Fruit fly (Drosophila melanogaster) whole organism, prepupa: ENCODE measurements around the gene Shab.

ENCODE experiments used
- Blimp-1 ChIP-seq: fragments of 200-800 bp; sonication (Bioruptor generic); optimal IDR thresholded peaks from 3 replicates; lab custom pipeline; 2017; ENCODE audit warnings: missing biosample characterization, missing genetic modification characterization, mild to moderate bottlenecking, moderate library complexity, missing genetic modification reagents
- CG10631 ChIP-seq: fragments of 200-800 bp; sonication (Bioruptor generic); optimal IDR thresholded peaks from 2 replicates; lab custom pipeline; 2016; ENCODE audit warnings: missing biosample characterization, missing genetic modification characterization
- CG11294 ChIP-seq: fragments of 200-800 bp; sonication (Bioruptor generic); IDR thresholded peaks from 2 replicates; pipeline ENCODE4 v1.3.6; 2022; ENCODE audit warnings: missing biosample characterization, missing genetic modification characterization
- CG11762 ChIP-seq: fragments of 200-800 bp; sonication (Bioruptor generic); optimal IDR thresholded peaks from 3 replicates; lab custom pipeline; 2016; ENCODE audit warnings: missing biosample characterization, missing genetic modification characterization; ENCODE audit not compliant: insufficient read depth
- CG15336 ChIP-seq: fragments of 200-800 bp; sonication (Bioruptor generic); IDR thresholded peaks from 2 replicates; pipeline ENCODE4 v1.3.6; 2022; ENCODE audit warnings: missing biosample characterization, missing genetic modification characterization
- CG1621 ChIP-seq: fragments of 200-800 bp; sonication (Bioruptor generic); optimal IDR thresholded peaks from 3 replicates; lab custom pipeline; 2018; ENCODE audit warnings: missing biosample characterization, mild to moderate bottlenecking, missing genetic modification characterization
- CG16779 ChIP-seq: fragments of 200-800 bp; sonication (Bioruptor generic); optimal IDR thresholded peaks from 3 replicates; lab custom pipeline; 2017; ENCODE audit warnings: missing biosample characterization, mild to moderate bottlenecking, missing genetic modification characterization
- CG3032 ChIP-seq: fragments of 200-800 bp; optimal IDR thresholded peaks from 2 replicates; lab custom pipeline; 2019; ENCODE audit warnings: missing biosample characterization, mild to moderate bottlenecking, missing genetic modification characterization, moderate library complexity
- CG31627 ChIP-seq: fragments of 200-800 bp; sonication (Bioruptor generic); optimal IDR thresholded peaks from 3 replicates; lab custom pipeline; 2016; ENCODE audit warnings: missing biosample characterization, missing genetic modification characterization
- CG32006 ChIP-seq: fragments of 200-800 bp; sonication (Bioruptor generic); optimal IDR thresholded peaks from 3 replicates; lab custom pipeline; 2017; ENCODE audit warnings: missing biosample characterization, mild to moderate bottlenecking, missing genetic modification characterization
- CG34406 ChIP-seq: fragments of 200-800 bp; sonication (Bioruptor generic); optimal IDR thresholded peaks from 3 replicates; lab custom pipeline; 2016; ENCODE audit warnings: missing biosample characterization, missing genetic modification characterization
- CG4318 ChIP-seq: fragments of 200-800 bp; sonication (Bioruptor generic); optimal IDR thresholded peaks from 3 replicates; lab custom pipeline; 2017; ENCODE audit warnings: missing biosample characterization, mild to moderate bottlenecking, missing genetic modification characterization
- CG6276 ChIP-seq: fragments of 200-800 bp; sonication (Bioruptor generic); optimal IDR thresholded peaks from 2 replicates; lab custom pipeline; 2017; ENCODE audit warnings: missing biosample characterization, mild to moderate bottlenecking, missing genetic modification characterization
- CG6792 ChIP-seq: fragments of 200-800 bp; sonication (Bioruptor generic); optimal IDR thresholded peaks from 3 replicates; lab custom pipeline; 2016; ENCODE audit warnings: missing biosample characterization, missing genetic modification characterization
- CG6854 ChIP-seq: fragments of 200-800 bp; sonication (Bioruptor generic); optimal IDR thresholded peaks from 2 replicates; lab custom pipeline; 2017; ENCODE audit warnings: missing biosample characterization, mild to moderate bottlenecking, missing genetic modification characterization
- CG7368 ChIP-seq: fragments of 200-800 bp; sonication (Bioruptor generic); optimal IDR thresholded peaks from 3 replicates; lab custom pipeline; 2016; ENCODE audit warnings: missing biosample characterization, missing genetic modification characterization
- CG8119 ChIP-seq: fragments of 200-800 bp; sonication (Bioruptor generic); IDR thresholded peaks from 3 replicates; pipeline ENCODE4 v1.3.6; 2022; ENCODE audit warnings: missing biosample characterization, missing genetic modification characterization
- CG8319 ChIP-seq: fragments of 200-800 bp; sonication (Bioruptor generic); optimal IDR thresholded peaks from 3 replicates; lab custom pipeline; 2016; ENCODE audit warnings: missing biosample characterization, missing genetic modification characterization
- CG8632 ChIP-seq: fragments of 200-800 bp; sonication (Bioruptor generic); optimal IDR thresholded peaks from 3 replicates; lab custom pipeline; 2016; ENCODE audit warnings: missing biosample characterization, missing genetic modification characterization
- CG9139 ChIP-seq: fragments of 200-800 bp; sonication (Bioruptor generic); optimal IDR thresholded peaks from 3 replicates; lab custom pipeline; 2017; ENCODE audit warnings: missing biosample characterization, mild to moderate bottlenecking, missing genetic modification characterization
- Eip75B ChIP-seq: fragments of 200-800 bp; sonication (Bioruptor generic); optimal IDR thresholded peaks from 3 replicates; lab custom pipeline; 2016; ENCODE audit warnings: missing biosample characterization, missing genetic modification characterization
- Eip93F ChIP-seq: fragments of 200-800 bp; sonication (Bioruptor generic); optimal IDR thresholded peaks from 2 replicates; lab custom pipeline; 2016; ENCODE audit warnings: missing biosample characterization, mild to moderate bottlenecking, missing genetic modification characterization
- Gug ChIP-seq: fragments of 200-800 bp; sonication (Bioruptor generic); IDR thresholded peaks from 2 replicates; pipeline ENCODE4 v1.3.6; 2022; ENCODE audit warnings: missing biosample characterization, missing genetic modification characterization
- Hr39 ChIP-seq: fragments of 200-800 bp; sonication (Bioruptor generic); optimal IDR thresholded peaks from 2 replicates; lab custom pipeline; 2016; ENCODE audit warnings: missing biosample characterization, missing genetic modification characterization
- Hr4 ChIP-seq: fragments of 200-800 bp; sonication (Bioruptor generic); optimal IDR thresholded peaks from 3 replicates; lab custom pipeline; 2016; ENCODE audit warnings: missing biosample characterization, missing genetic modification characterization
- Lpt ChIP-seq: fragments of 200-800 bp; sonication (Bioruptor generic); optimal IDR thresholded peaks from 3 replicates; lab custom pipeline; 2016; ENCODE audit warnings: missing biosample characterization, missing genetic modification characterization
- Met ChIP-seq: fragments of 200-800 bp; sonication (Bioruptor generic); optimal IDR thresholded peaks from 3 replicates; lab custom pipeline; 2016; ENCODE audit warnings: missing biosample characterization, missing genetic modification characterization
- Smox ChIP-seq: fragments of 200-800 bp; sonication (Bioruptor generic); optimal IDR thresholded peaks from 3 replicates; lab custom pipeline; 2016; ENCODE audit warnings: missing biosample characterization, missing genetic modification characterization
- Sox102F ChIP-seq: fragments of 200-800 bp; sonication (Bioruptor generic); optimal IDR thresholded peaks from 2 replicates; lab custom pipeline; 2016; ENCODE audit warnings: missing biosample characterization, mild to moderate bottlenecking, missing genetic modification characterization
- Sox14 ChIP-seq: fragments of 200-800 bp; sonication (Bioruptor generic); optimal IDR thresholded peaks from 3 replicates; lab custom pipeline; 2016; ENCODE audit warnings: missing biosample characterization, missing genetic modification characterization
- Sox15 ChIP-seq: fragments of 200-800 bp; sonication (Bioruptor generic); optimal IDR thresholded peaks from 3 replicates; lab custom pipeline; 2016; ENCODE audit warnings: missing biosample characterization, missing genetic modification characterization
- acj6 ChIP-seq: fragments of 200-800 bp; sonication (Bioruptor generic); optimal IDR thresholded peaks from 3 replicates; lab custom pipeline; 2016; ENCODE audit warnings: missing biosample characterization, missing genetic modification characterization
- dsx ChIP-seq: fragments of 200-800 bp; optimal IDR thresholded peaks from 3 replicates; lab custom pipeline; 2019; ENCODE audit warnings: missing biosample characterization, mild to moderate bottlenecking, missing genetic modification characterization, moderate library complexity; ENCODE audit not compliant: poor library complexity, severe bottlenecking
- eg ChIP-seq: fragments of 200-800 bp; sonication (Bioruptor generic); IDR thresholded peaks from 3 replicates; pipeline ENCODE4 v1.3.6; 2022; ENCODE audit warnings: missing biosample characterization, missing genetic modification characterization
- esn ChIP-seq: fragments of 200-800 bp; sonication (Bioruptor generic); optimal IDR thresholded peaks from 2 replicates; lab custom pipeline; 2016; ENCODE audit warnings: missing biosample characterization, mild to moderate bottlenecking, missing genetic modification characterization, moderate library complexity
- fd59A ChIP-seq: fragments of 200-800 bp; sonication (Bioruptor generic); optimal IDR thresholded peaks from 2 replicates; lab custom pipeline; 2017; ENCODE audit warnings: missing biosample characterization, mild to moderate bottlenecking, missing genetic modification characterization, missing genetic modification reagents
- fd85E ChIP-seq: fragments of 200-800 bp; sonication (Bioruptor generic); optimal IDR thresholded peaks from 3 replicates; lab custom pipeline; 2016; ENCODE audit warnings: missing biosample characterization, missing genetic modification characterization
- fkh ChIP-seq: fragments of 200-800 bp; sonication (Bioruptor generic); optimal IDR thresholded peaks from 3 replicates; lab custom pipeline; 2017; ENCODE audit warnings: missing biosample characterization, mild to moderate bottlenecking, missing genetic modification characterization, moderate library complexity
- lz ChIP-seq: fragments of 200-800 bp; sonication (Bioruptor generic); optimal IDR thresholded peaks from 3 replicates; lab custom pipeline; 2016; ENCODE audit warnings: missing biosample characterization, missing genetic modification characterization
- net ChIP-seq: fragments of 200-800 bp; sonication (Bioruptor generic); optimal IDR thresholded peaks from 3 replicates; lab custom pipeline; 2016; ENCODE audit warnings: missing biosample characterization, missing genetic modification characterization
- pdm3 ChIP-seq: fragments of 200-800 bp; sonication (Bioruptor generic); optimal IDR thresholded peaks from 3 replicates; lab custom pipeline; 2016; ENCODE audit warnings: missing biosample characterization, missing genetic modification characterization
- salr ChIP-seq, 2 experiments: fragments of 200-800 bp; sonication (Bioruptor generic); optimal IDR thresholded peaks; 3 replicates each; lab custom pipeline; 2016 to 2018; ENCODE audit warnings: missing biosample characterization in 2 of 2, missing genetic modification characterization in 2 of 2, mild to moderate bottlenecking in 1 of 2
- spab ChIP-seq: fragments of 200-800 bp; sonication (Bioruptor generic); optimal IDR thresholded peaks from 2 replicates; lab custom pipeline; 2017; ENCODE audit warnings: missing biosample characterization, mild to moderate bottlenecking, missing genetic modification characterization, missing genetic modification reagents
- ss ChIP-seq, 2 experiments: fragments of 200-800 bp; sonication (Bioruptor generic); optimal IDR thresholded peaks; 2 replicates in 1 of 2; 3 replicates in 1 of 2; lab custom pipeline; 2017 to 2018; ENCODE audit warnings: mild to moderate bottlenecking in 2 of 2, missing biosample characterization in 2 of 2, missing genetic modification characterization in 2 of 2, moderate library complexity in 1 of 2
- svp ChIP-seq: fragments of 200-800 bp; sonication (Bioruptor generic); peaks from one replicate; lab custom pipeline; 2016; ENCODE audit warnings: missing biosample characterization, missing genetic modification characterization
- topi ChIP-seq: fragments of 200-800 bp; sonication (Bioruptor generic); optimal IDR thresholded peaks from 3 replicates; lab custom pipeline; 2016; ENCODE audit warnings: missing biosample characterization, missing genetic modification characterization
- vri ChIP-seq: fragments of 200-800 bp; sonication (Bioruptor generic); optimal IDR thresholded peaks from 3 replicates; lab custom pipeline; 2016; ENCODE audit warnings: missing biosample characterization, mild to moderate bottlenecking, missing genetic modification characterization

Shab gene

dm6 chr3L:2848940-2849339, 45.9 kb upstream of the Shab start (continued):
- TF ChIP-seq vri (GFP tag; lab: Kevin White, UChicago) (no peak), CG4318 (GFP tag; lab: Kevin White, UChicago) (peak; percentile 8), CG6792 (GFP tag; lab: Kevin White, UChicago) (peak; percentile 17), spab (peak; percentile 37), dsx (GFP tag; lab: Kevin White, UChicago) (peak; percentile 58), Sox15 (GFP tag; lab: Kevin White, UChicago) (no peak), net (GFP tag; lab: Kevin White, UChicago) (no peak), CG1621 (tag; lab: Kevin White, UChicago) (no peak)

dm6 chr3L:2850966-2851365, 43.9 kb upstream of the Shab start:
- TF ChIP-seq fd85E (GFP tag; lab: Kevin White, UChicago): peak; percentile 40
- TF ChIP-seq Sox15 (GFP tag; lab: Kevin White, UChicago): peak; percentile 40
- peak; percentile 74 for TF ChIP-seq Met (GFP tag; lab: Kevin White, UChicago)
- peak; percentile 82 for TF ChIP-seq CG3032 (tag; lab: Kevin White, UChicago)
- peak; percentile 28; the same call in 1 of the 2 replicates for TF ChIP-seq Gug
- peak; percentile 59 for TF ChIP-seq vri (GFP tag; lab: Kevin White, UChicago)
- TF ChIP-seq Sox14: peak; percentile 76
- no peak for TF ChIP-seq Eip93F (GFP tag; lab: Kevin White, UChicago)
- TF ChIP-seq acj6 (GFP tag; lab: Kevin White, UChicago): peak; percentile 67
- peak; percentile 43 for TF ChIP-seq lz
- TF ChIP-seq CG11762 (GFP tag; lab: Kevin White, UChicago): peak; percentile 47
- peak; percentile 69 for TF ChIP-seq fd59A (GFP tag; lab: Kevin White, UChicago)
- peak; percentile 34 for TF ChIP-seq Lpt (GFP tag; lab: Kevin White, UChicago)
- no peak for TF ChIP-seq CG4318 (GFP tag; lab: Kevin White, UChicago)
- TF ChIP-seq eg (GFP tag; lab: Robert Waterston, UW): peak; percentile 53; the same call in 1 of the 3 replicates
- TF ChIP-seq CG6854 (GFP tag; lab: Kevin White, UChicago): peak; percentile 9
- TF ChIP-seq fkh (GFP tag; lab: Kevin White, UChicago): no peak
- TF ChIP-seq Hr4: peak; percentile 26
- TF ChIP-seq spab: peak; percentile 70
- peak; percentile 66 for TF ChIP-seq topi
- TF ChIP-seq pdm3 (GFP tag; lab: Kevin White, UChicago): peak; percentile 65
- no peak for TF ChIP-seq CG11294 (GFP tag; lab: Robert Waterston, UW)
- peak; percentile 49 for TF ChIP-seq CG34406
- peak; percentile 61 for TF ChIP-seq Hr39
- TF ChIP-seq net (GFP tag; lab: Kevin White, UChicago): peak; percentile 61
- TF ChIP-seq CG32006 (GFP tag; lab: Kevin White, UChicago): peak; percentile 49
- TF ChIP-seq CG1621 (tag; lab: Kevin White, UChicago): peak; percentile 80
- TF ChIP-seq svp (GFP tag; lab: Kevin White, UChicago): peak; percentile 82
- peak; percentile 65 for TF ChIP-seq Smox (GFP tag; lab: Kevin White, UChicago)
- peak; percentile 54 for TF ChIP-seq Sox102F (GFP tag; lab: Kevin White, UChicago)
- no peak for TF ChIP-seq Blimp-1 (GFP tag; lab: Kevin White, UChicago)
- peak; percentile 53; the same call in 2 of the 3 replicates for TF ChIP-seq CG8119
- peak; percentile 70 to 77 for TF ChIP-seq ss (GFP tag; optimal IDR thresholded peaks at IDR 0.05; lab: Kevin White, UChicago)
- peak; percentile 68 for TF ChIP-seq esn (GFP tag; lab: Kevin White, UChicago)
- TF ChIP-seq CG16779 (tag; lab: Kevin White, UChicago): peak; percentile 61
- TF ChIP-seq CG9139 (GFP tag; lab: Kevin White, UChicago): peak; percentile 66
- peak; percentile 24 for TF ChIP-seq CG8632 (GFP tag; lab: Kevin White, UChicago)
- peak; percentile 43 for TF ChIP-seq CG31627 (GFP tag; lab: Kevin White, UChicago)
- peak; percentile 75 for TF ChIP-seq CG10631 (GFP tag; lab: Kevin White, UChicago)
- TF ChIP-seq dsx (GFP tag; lab: Kevin White, UChicago): peak; percentile 86
- peak; percentile 48 for TF ChIP-seq CG6276
- peak; percentile 72 for TF ChIP-seq Eip75B (GFP tag; lab: Kevin White, UChicago)
- TF ChIP-seq CG8319: peak; percentile 58
- TF ChIP-seq salr (GFP tag; optimal IDR thresholded peaks at IDR 0.05; lab: Kevin White, UChicago): peak; percentile 41 to 61
- peak; percentile 48; the same call in 1 of the 2 replicates for TF ChIP-seq CG15336 (GFP tag; lab: Robert Waterston, UW)
- TF ChIP-seq CG7368 (GFP tag; lab: Kevin White, UChicago): peak; percentile 69
- peak; percentile 63 for TF ChIP-seq CG6792 (GFP tag; lab: Kevin White, UChicago)
